Worm (Caenorhabditis elegans) whole organism, L2 larva: ENCODE results near the gene irld-19.

Source experiments
- R02D3.7 ChIP-seq: fragments of 150-350 bp; optimal IDR thresholded peaks from 2 replicates; lab custom pipeline; 2014; ENCODE audit warnings: missing biosample characterization, missing genetic modification characterization
- egl-27 ChIP-seq: sonication (generic microtip); optimal IDR thresholded peaks from 3 replicates; lab custom pipeline; 2017; ENCODE audit warnings: missing biosample characterization, missing genetic modification reagents, missing genetic modification characterization
- mab-5 ChIP-seq: fragments of 150-350 bp; optimal IDR thresholded peaks from 2 replicates; lab custom pipeline; 2014; ENCODE audit warnings: missing biosample characterization, missing genetic modification characterization
- nhr-21 ChIP-seq: fragments of 150-350 bp; optimal IDR thresholded peaks from 2 replicates; lab custom pipeline; 2014; ENCODE audit warnings: missing biosample characterization, missing genetic modification characterization
- nhr-237 ChIP-seq: fragments of 150-350 bp; optimal IDR thresholded peaks from 2 replicates; lab custom pipeline; 2014; ENCODE audit warnings: missing biosample characterization, missing genetic modification characterization
- nhr-25 ChIP-seq: fragments of 150-350 bp; sonication (generic microtip); optimal IDR thresholded peaks from 3 replicates; lab custom pipeline; 2014; ENCODE audit warnings: missing biosample characterization, missing genetic modification characterization
- skn-1 ChIP-seq: sonication (generic microtip); optimal IDR thresholded peaks from 2 replicates; lab custom pipeline; 2017; ENCODE audit warnings: missing biosample characterization, missing genetic modification characterization
- ztf-1 ChIP-seq: fragments of 200-800 bp; sonication (Bioruptor generic); conservative IDR thresholded peaks from 2 replicates; pipeline ENCODE4 v1.3.6; 2022; ENCODE audit warnings: missing genetic modification characterization, missing compliant biosample characterization

- TF ChIP-seq nhr-21 (tag; lab: Kevin White, UChicago) (no peak), mab-5 (tag; lab: Kevin White, UChicago) (no peak), nhr-237 (tag; lab: Kevin White, UChicago) (no peak), ztf-1 (GFP tag; lab: Robert Waterston, UW) (no peak), egl-27 (tag; lab: Kevin White, UChicago) (no peak), skn-1 (tag; lab: Kevin White, UChicago) (no peak), R02D3.7 (tag; lab: Kevin White, UChicago) (no peak), nhr-25 (tag; lab: Kevin White, UChicago) (no peak)
Measured at ce11 chrIII:12740313-12740712, 23.8 kb downstream of the irld-19 start.
